Worm (Caenorhabditis elegans) whole organism, L4/young adult: ENCODE measurements around the gene mog-2.

ENCODE experiments used
- W03F9.2 ChIP-seq: fragments of 150-350 bp; optimal IDR thresholded peaks from 2 replicates; lab custom pipeline; 2014; ENCODE audit warnings: missing biosample characterization, missing genetic modification characterization
- dao-5 ChIP-seq: sonication (generic microtip); optimal IDR thresholded peaks from 2 replicates; lab custom pipeline; 2016; ENCODE audit warnings: missing genotype, missing genetic modification characterization, moderate library complexity, missing compliant biosample characterization
- him-1 ChIP-seq: sonication (generic microtip); optimal IDR thresholded peaks from 2 replicates; lab custom pipeline; 2016; ENCODE audit warnings: missing genotype, missing genetic modification reagents, missing genetic modification characterization, missing compliant biosample characterization

- TF ChIP-seq him-1 (tag; lab: Kevin White, UChicago) (no peak), W03F9.2 (no peak), dao-5 (tag; lab: Kevin White, UChicago) (no peak)
Measured at ce11 chrII:4301307-4301706, 22.9 kb upstream of the mog-2 start, which contains the start of gene gtf-2F1.
